Fruit fly (Drosophila melanogaster): ENCODE measurements around the gene ncd.
A peak's percentile ranks its signal among the peaks of the same experiment; 100 is the strongest.

ncd gene

DNA sequence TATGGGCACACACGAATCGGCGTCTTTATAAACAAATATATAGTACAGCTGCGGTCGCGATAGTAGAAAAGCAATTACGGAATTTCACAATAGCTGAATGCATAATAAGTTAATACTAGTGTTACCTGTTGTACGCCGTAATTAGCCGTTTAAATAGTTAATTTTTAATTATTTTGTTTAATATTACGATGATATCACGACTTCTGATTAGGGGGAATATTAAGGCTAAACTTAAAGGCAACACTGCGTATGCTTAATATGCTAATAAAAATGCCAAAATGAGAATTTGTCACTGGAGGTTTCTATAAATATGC lies 28.0 kb downstream of the ncd start:
- TF ChIP-seq dsf (GFP tag; optimal IDR thresholded peaks at IDR 0.05; ENCODE audit: borderline replicate concordance) (no peak), HLH106 (tag; optimal IDR thresholded peaks at IDR 0.05) (no peak), Mio (GFP tag; optimal IDR thresholded peaks at IDR 0.05) (no peak), Hr83 (GFP tag; optimal IDR thresholded peaks at IDR 0.05; ENCODE audit: poor library complexity, severe bottlenecking) (no peak), h (GFP tag; optimal IDR thresholded peaks at IDR 0.05) (no peak), foxo (GFP tag; optimal IDR thresholded peaks at IDR 0.05) (peak in 1 of 2 experiments; percentile 6), sv (GFP tag; optimal IDR thresholded peaks at IDR 0.05) (no peak), br (GFP tag; optimal IDR thresholded peaks at IDR 0.05) (no peak), usp (GFP tag; optimal IDR thresholded peaks at IDR 0.05) (no peak)

DNA sequence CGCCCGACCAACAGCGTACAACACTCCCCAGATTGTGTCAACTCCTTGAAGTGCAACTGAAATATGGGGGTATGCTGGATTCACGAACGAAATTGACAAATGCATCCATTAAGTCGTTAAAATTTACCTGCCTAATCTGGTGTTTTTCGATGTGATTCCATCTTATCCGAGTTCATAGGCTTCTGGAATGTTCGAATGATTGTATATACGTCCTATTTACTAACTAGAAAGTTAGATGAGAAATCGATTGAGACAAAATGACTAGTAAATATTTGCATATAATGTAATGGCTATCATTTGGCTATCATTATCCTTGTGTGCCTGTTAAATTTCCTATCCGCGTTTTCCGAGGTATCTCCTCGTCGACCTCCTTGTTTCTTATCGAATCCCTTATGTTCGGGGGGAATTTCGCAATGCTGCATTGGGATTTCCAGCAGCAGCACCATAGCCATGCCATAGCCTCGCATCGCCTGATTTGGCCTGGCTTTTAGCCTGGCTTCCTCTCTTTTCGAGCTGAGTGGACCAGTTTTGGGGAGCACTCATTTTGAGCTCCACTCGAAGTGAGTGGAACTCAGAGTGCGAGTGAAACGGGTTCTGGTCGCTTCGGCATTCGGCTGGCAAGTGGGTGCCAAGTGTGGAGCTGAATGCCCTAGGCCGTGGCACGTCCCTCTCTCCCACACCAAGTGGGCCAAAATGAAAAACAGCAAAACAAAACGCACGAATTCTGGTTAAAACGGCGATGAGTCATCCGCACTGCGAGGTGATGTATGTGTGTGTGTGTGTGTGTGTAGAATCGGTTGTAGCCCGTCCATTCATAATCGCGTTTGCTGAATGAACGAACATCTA lies 28.6 kb downstream of the ncd start:
- TF ChIP-seq psq (GFP tag; optimal IDR thresholded peaks at IDR 0.05) (peak; percentile 34), woc (GFP tag; optimal IDR thresholded peaks at IDR 0.05) (peak; percentile 86), lola (GFP tag; optimal IDR thresholded peaks at IDR 0.05) (no peak), dmrt93B (GFP tag; optimal IDR thresholded peaks at IDR 0.05) (peak; percentile 14), h (GFP tag; optimal IDR thresholded peaks at IDR 0.05) (peak; percentile 33), Myc (optimal IDR thresholded peaks at IDR 0.05) (no peak), CrebA (GFP tag; optimal IDR thresholded peaks at IDR 0.05; ENCODE audit: borderline replicate concordance) (no peak), foxo (GFP tag; optimal IDR thresholded peaks at IDR 0.05) (peak in 1 of 2 experiments; percentile 45), sage (GFP tag; optimal IDR thresholded peaks at IDR 0.05) (no peak), rgr (GFP tag; optimal IDR thresholded peaks at IDR 0.05) (peak; percentile 41), HLH106 (tag; optimal IDR thresholded peaks at IDR 0.05) (peak; percentile 28), ey (GFP tag; optimal IDR thresholded peaks at IDR 0.05) (peak; percentile 39), Rel (GFP tag; optimal IDR thresholded peaks at IDR 0.05) (no peak), Rel (tag; optimal IDR thresholded peaks at IDR 0.05) (peak; percentile 83), br (GFP tag; optimal IDR thresholded peaks at IDR 0.05) (peak; percentile 53), fru (GFP tag; optimal IDR thresholded peaks at IDR 0.05) (peak; percentile 54), Dif (GFP tag; optimal IDR thresholded peaks at IDR 0.05; ENCODE audit: partially characterized antibody) (no peak), Mio (GFP tag; optimal IDR thresholded peaks at IDR 0.05) (no peak), Hnf4 (GFP tag; optimal IDR thresholded peaks at IDR 0.05) (no peak), OdsH (GFP tag; optimal IDR thresholded peaks at IDR 0.05) (peak; percentile 29), Dfd (GFP tag; optimal IDR thresholded peaks at IDR 0.05) (peak; percentile 57), tai (GFP tag; optimal IDR thresholded peaks at IDR 0.05) (no peak), brk (GFP tag; optimal IDR thresholded peaks at IDR 0.05) (peak; percentile 0), Hr78 (GFP tag; optimal IDR thresholded peaks at IDR 0.05) (no peak), pan (optimal IDR thresholded peaks at IDR 0.05) (peak; percentile 38), sv (GFP tag; optimal IDR thresholded peaks at IDR 0.05) (no peak), Sp1 (GFP tag; optimal IDR thresholded peaks at IDR 0.05) (peak; percentile 17), Jra (GFP tag; optimal IDR thresholded peaks at IDR 0.05) (peak; percentile 49), dl (GFP tag; optimal IDR thresholded peaks at IDR 0.05; ENCODE audit: insufficient read depth in 1 of 2, partially characterized antibody in 2 of 2) (no peak), CG9705 (GFP tag; optimal IDR thresholded peaks at IDR 0.05) (no peak)

DNA sequence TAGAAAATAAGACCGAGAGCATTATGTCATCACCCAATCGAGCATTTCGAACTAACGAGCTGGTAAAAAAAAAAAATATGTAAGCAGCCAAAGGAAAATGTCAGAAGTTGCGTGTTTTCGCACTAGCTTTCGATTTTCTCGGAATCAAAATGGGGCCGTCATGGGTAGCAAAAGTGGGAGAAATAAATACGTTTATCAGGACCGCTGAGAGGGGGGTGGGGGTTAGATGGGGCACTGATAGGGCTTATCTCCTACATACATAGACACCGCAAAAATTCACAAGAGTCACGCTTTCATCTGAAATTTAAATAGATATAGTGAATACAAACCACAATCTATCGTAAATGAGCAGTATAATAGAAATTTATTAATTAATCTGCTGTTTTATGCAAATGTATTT lies 29.7 kb downstream of the ncd start:
- no peak for TF ChIP-seq Myc (optimal IDR thresholded peaks at IDR 0.05)
- TF ChIP-seq ey (GFP tag; optimal IDR thresholded peaks at IDR 0.05) = no peak
- no peak for TF ChIP-seq Sp1 (GFP tag; optimal IDR thresholded peaks at IDR 0.05)
- TF ChIP-seq Dif (GFP tag; optimal IDR thresholded peaks at IDR 0.05; ENCODE audit: partially characterized antibody) = no peak
- no peak for TF ChIP-seq sv (GFP tag; optimal IDR thresholded peaks at IDR 0.05)
- no peak for TF ChIP-seq Vsx2 (GFP tag; optimal IDR thresholded peaks at IDR 0.05; ENCODE audit: partially characterized antibody)
- TF ChIP-seq Hr78 (GFP tag; optimal IDR thresholded peaks at IDR 0.05) = no peak
- TF ChIP-seq dsf (GFP tag; optimal IDR thresholded peaks at IDR 0.05; ENCODE audit: borderline replicate concordance) = no peak
- TF ChIP-seq HLH106 (tag; optimal IDR thresholded peaks at IDR 0.05) = no peak
- no peak for TF ChIP-seq dl (GFP tag; optimal IDR thresholded peaks at IDR 0.05; ENCODE audit: insufficient read depth in 1 of 2, partially characterized antibody in 2 of 2)
- no peak for TF ChIP-seq woc (GFP tag; optimal IDR thresholded peaks at IDR 0.05)
- no peak for TF ChIP-seq GATAd (GFP tag; optimal IDR thresholded peaks at IDR 0.05)
- no peak for TF ChIP-seq br (GFP tag; optimal IDR thresholded peaks at IDR 0.05)
- TF ChIP-seq CG9705 (GFP tag; optimal IDR thresholded peaks at IDR 0.05) = no peak

All from whole organism, wandering third instar larva.